Fruit fly (Drosophila melanogaster) whole organism, pupa: ENCODE results near the gene Or98b.

ENCODE experiments used
- CG10348 ChIP-seq: fragments of 200-800 bp; sonication (Bioruptor generic); IDR thresholded peaks from 2 replicates; pipeline ENCODE4 v1.3.6; 2022; ENCODE audit warnings: missing biosample characterization, missing genetic modification characterization
- CG12605 ChIP-seq: fragments of 200-800 bp; sonication (Bioruptor generic); IDR thresholded peaks from 2 replicates; pipeline ENCODE4 v1.3.6; 2022; ENCODE audit warnings: missing biosample characterization, missing genetic modification characterization
- CG13204 ChIP-seq: fragments of 200-800 bp; sonication (Bioruptor generic); optimal IDR thresholded peaks from 2 replicates; lab custom pipeline; 2018; ENCODE audit warnings: missing biosample characterization, mild to moderate bottlenecking, missing genetic modification characterization, moderate library complexity
- CG14655 ChIP-seq: fragments of 200-800 bp; sonication (Bioruptor generic); optimal IDR thresholded peaks from 3 replicates; lab custom pipeline; 2017; ENCODE audit warnings: mild to moderate bottlenecking, missing biosample characterization, missing genetic modification reagents, missing genetic modification characterization
- CG15710 ChIP-seq: fragments of 200-800 bp; sonication (Bioruptor generic); optimal IDR thresholded peaks from 2 replicates; lab custom pipeline; 2018; ENCODE audit warnings: missing biosample characterization, mild to moderate bottlenecking, missing genetic modification characterization, moderate library complexity
- CG17806 ChIP-seq: fragments of 200-800 bp; sonication (Bioruptor generic); optimal IDR thresholded peaks from 2 replicates; lab custom pipeline; 2018; ENCODE audit warnings: missing biosample characterization, mild to moderate bottlenecking, missing genetic modification characterization, moderate library complexity
- CG32121 ChIP-seq: fragments of 200-800 bp; sonication (Bioruptor generic); IDR thresholded peaks from 2 replicates; pipeline ENCODE4 v1.3.6; 2022; ENCODE audit warnings: missing biosample characterization, missing genetic modification characterization
- CG34367 ChIP-seq: fragments of 200-800 bp; sonication (Bioruptor generic); optimal IDR thresholded peaks from 2 replicates; lab custom pipeline; 2018; ENCODE audit warnings: missing biosample characterization, mild to moderate bottlenecking, missing genetic modification characterization
- CG4496 ChIP-seq: fragments of 200-800 bp; sonication (Bioruptor generic); IDR thresholded peaks from 3 replicates; pipeline ENCODE4 v1.3.6; 2022; ENCODE audit warnings: missing biosample characterization, missing genetic modification characterization
- CG8159 ChIP-seq: fragments of 200-800 bp; sonication (Bioruptor generic); optimal IDR thresholded peaks from 3 replicates; lab custom pipeline; 2018; ENCODE audit warnings: missing biosample characterization, mild to moderate bottlenecking, missing genetic modification characterization, moderate library complexity
- CG8301 ChIP-seq: fragments of 200-800 bp; sonication (Bioruptor generic); optimal IDR thresholded peaks from 2 replicates; lab custom pipeline; 2018; ENCODE audit warnings: missing biosample characterization, mild to moderate bottlenecking, missing genetic modification characterization
- CG9948 ChIP-seq: fragments of 200-800 bp; sonication (Bioruptor generic); optimal IDR thresholded peaks from 2 replicates; lab custom pipeline; 2018; ENCODE audit warnings: missing biosample characterization, mild to moderate bottlenecking, missing genetic modification characterization, moderate library complexity
- D1 ChIP-seq: fragments of 200-800 bp; sonication (Bioruptor generic); optimal IDR thresholded peaks from 2 replicates; lab custom pipeline; 2018; ENCODE audit warnings: missing biosample characterization, mild to moderate bottlenecking, missing genetic modification characterization, moderate library complexity
- EcR ChIP-seq: fragments of 200-800 bp; sonication (Bioruptor generic); optimal IDR thresholded peaks from 3 replicates; lab custom pipeline; 2019; ENCODE audit warnings: missing biosample characterization, missing genetic modification characterization, mild to moderate bottlenecking, moderate library complexity, missing genetic modification reagents
- Ets98B ChIP-seq: fragments of 200-800 bp; sonication (Bioruptor generic); IDR thresholded peaks from 2 replicates; pipeline ENCODE4 v1.3.6; 2022; ENCODE audit warnings: missing biosample characterization, missing genetic modification characterization
- Pif1A ChIP-seq: fragments of 200-800 bp; sonication (Bioruptor generic); optimal IDR thresholded peaks from 3 replicates; lab custom pipeline; 2016; ENCODE audit warnings: missing biosample characterization, missing genetic modification characterization
- Pif1B ChIP-seq: fragments of 200-800 bp; sonication (Bioruptor generic); optimal IDR thresholded peaks from 3 replicates; lab custom pipeline; 2016; ENCODE audit warnings: missing biosample characterization, missing genetic modification characterization
- Snoo ChIP-seq: fragments of 200-800 bp; sonication (Bioruptor generic); optimal IDR thresholded peaks from 3 replicates; lab custom pipeline; 2017; ENCODE audit warnings: missing biosample characterization, mild to moderate bottlenecking, missing genetic modification characterization, inconsistent platforms
- fd96Ca ChIP-seq: fragments of 200-800 bp; sonication (Bioruptor generic); IDR thresholded peaks from 3 replicates; pipeline ENCODE4 v1.3.6; 2022; ENCODE audit warnings: missing biosample characterization, missing genetic modification characterization
- gl ChIP-seq: fragments of 200-800 bp; sonication (Bioruptor generic); optimal IDR thresholded peaks from 2 replicates; lab custom pipeline; 2018; ENCODE audit warnings: missing biosample characterization, mild to moderate bottlenecking, missing genetic modification characterization
- rn ChIP-seq: fragments of 200-800 bp; sonication (Bioruptor generic); IDR thresholded peaks from 2 replicates; pipeline ENCODE4 v1.3.6; 2022; ENCODE audit warnings: missing biosample characterization, missing genetic modification characterization

Or98b gene

dm6 chr3R:28332674-28333421 lies 19.2 kb upstream of the Or98b start:
- TF ChIP-seq Snoo (tag; lab: Kevin White, UChicago) (no peak), CG17806 (tag; lab: Kevin White, UChicago) (no peak), CG8159 (tag; lab: Kevin White, UChicago) (no peak), CG15710 (tag; lab: Kevin White, UChicago) (no peak), CG8301 (tag; lab: Kevin White, UChicago) (no peak), Pif1B (GFP tag; lab: Kevin White, UChicago) (no peak), CG34367 (tag; lab: Kevin White, UChicago) (no peak), CG14655 (GFP tag; lab: Kevin White, UChicago) (no peak), gl (tag; lab: Kevin White, UChicago) (no peak), CG4496 (no peak)

dm6 chr3R:28335462-28335998 lies 16.5 kb upstream of the Or98b start:
- TF ChIP-seq Pif1A (peak; percentile 52), gl (tag; lab: Kevin White, UChicago) (peak; percentile 11), CG17806 (tag; lab: Kevin White, UChicago) (peak; percentile 50), CG8159 (tag; lab: Kevin White, UChicago) (peak; percentile 67), CG13204 (GFP tag; lab: Kevin White, UChicago) (peak; percentile 5), CG8301 (tag; lab: Kevin White, UChicago) (peak; percentile 63), Ets98B (GFP tag; lab: Robert Waterston, UW) (no peak), fd96Ca (GFP tag; lab: Robert Waterston, UW) (peak; percentile 78), rn (GFP tag; lab: Robert Waterston, UW) (peak; percentile 29; the same call in 1 of the 2 replicates), CG32121 (GFP tag; lab: Robert Waterston, UW) (peak; percentile 79), Pif1B (GFP tag; lab: Kevin White, UChicago) (peak; percentile 57), CG10348 (GFP tag; lab: Robert Waterston, UW) (peak; percentile 43; the same call in 1 of the 2 replicates), CG34367 (tag; lab: Kevin White, UChicago) (peak; percentile 50), D1 (tag; lab: Kevin White, UChicago) (no peak), CG12605 (GFP tag; lab: Robert Waterston, UW) (no peak), CG15710 (tag; lab: Kevin White, UChicago) (peak; percentile 74), Snoo (tag; lab: Kevin White, UChicago) (peak; percentile 71), CG4496 (peak; percentile 83), CG14655 (GFP tag; lab: Kevin White, UChicago) (peak; percentile 68), CG9948 (peak; percentile 53), EcR (GFP tag; lab: Kevin White, UChicago) (peak; percentile 18)

DNA sequence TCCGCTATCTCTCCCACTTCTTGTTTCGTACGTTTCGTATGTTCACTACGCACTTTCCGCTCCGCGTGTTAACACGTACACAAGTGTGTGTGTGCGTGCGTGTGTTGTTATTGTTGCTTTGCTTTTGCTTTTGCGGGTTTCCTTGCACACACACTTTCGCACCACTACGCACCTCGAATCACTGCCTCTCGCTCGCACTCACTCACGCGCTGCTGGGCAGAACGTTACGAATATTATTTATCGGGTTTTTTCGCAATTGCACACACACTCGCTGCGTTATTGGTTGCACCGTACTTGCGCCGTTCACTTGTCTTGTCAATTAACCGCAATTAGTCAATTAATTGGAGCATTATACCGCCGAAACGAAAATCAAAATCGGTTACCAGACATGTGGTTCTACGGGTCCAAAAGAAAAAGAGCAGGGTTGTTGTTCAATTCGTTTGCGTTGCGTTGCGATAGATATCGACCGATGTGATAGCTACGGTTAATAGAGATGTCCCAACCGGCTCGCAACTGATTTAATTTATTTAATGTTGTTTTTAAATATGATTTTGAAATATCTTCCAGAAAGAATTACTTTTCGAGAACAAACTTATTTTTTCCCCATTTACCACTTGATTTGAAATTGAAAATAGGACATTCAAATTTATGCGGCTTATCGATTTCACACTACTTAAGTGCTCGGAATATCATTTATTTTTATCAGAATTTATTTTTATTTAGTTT lies 15.8 kb upstream of the Or98b start, which contains the start of gene larp:
TSS of gene larp (minus strand) at position 395 of the 726 bp plus-strand sequence.
- TF ChIP-seq rn (GFP tag; lab: Robert Waterston, UW) (no peak), CG10348 (GFP tag; lab: Robert Waterston, UW) (no peak), fd96Ca (GFP tag; lab: Robert Waterston, UW) (peak; percentile 76; the same call in 2 of the 3 replicates), CG14655 (GFP tag; lab: Kevin White, UChicago) (no peak), Pif1B (GFP tag; lab: Kevin White, UChicago) (no peak), gl (tag; lab: Kevin White, UChicago) (no peak), CG15710 (tag; lab: Kevin White, UChicago) (no peak), CG8159 (tag; lab: Kevin White, UChicago) (peak; percentile 11), D1 (tag; lab: Kevin White, UChicago) (no peak), CG8301 (tag; lab: Kevin White, UChicago) (no peak), CG12605 (GFP tag; lab: Robert Waterston, UW) (no peak), CG9948 (no peak), Snoo (tag; lab: Kevin White, UChicago) (peak; percentile 27), Pif1A (peak; percentile 35), CG13204 (GFP tag; lab: Kevin White, UChicago) (no peak), CG32121 (GFP tag; lab: Robert Waterston, UW) (peak; percentile 64), CG4496 (0 out of 3 replicates have a peak, but pooled peaks have one; percentile 35), CG17806 (tag; lab: Kevin White, UChicago) (no peak), Ets98B (GFP tag; lab: Robert Waterston, UW) (peak; percentile 45; the same call in 1 of the 2 replicates), CG34367 (tag; lab: Kevin White, UChicago) (no peak), EcR (GFP tag; lab: Kevin White, UChicago) (no peak)

- TF ChIP-seq CG14655 (GFP tag; lab: Kevin White, UChicago) (peak; percentile 57), CG4496 (peak; percentile 73), D1 (tag; lab: Kevin White, UChicago) (no peak), CG34367 (tag; lab: Kevin White, UChicago) (peak; percentile 33), CG8301 (tag; lab: Kevin White, UChicago) (peak; percentile 6), CG32121 (GFP tag; lab: Robert Waterston, UW) (peak; percentile 44; the same call in 1 of the 2 replicates), Ets98B (GFP tag; lab: Robert Waterston, UW) (peak; percentile 69), CG15710 (tag; lab: Kevin White, UChicago) (peak; percentile 67), gl (tag; lab: Kevin White, UChicago) (no peak), rn (GFP tag; lab: Robert Waterston, UW) (0 out of 2 replicates have a peak, but pooled peaks have one; percentile 48), CG9948 (peak; percentile 49), Pif1B (GFP tag; lab: Kevin White, UChicago) (no peak), CG10348 (GFP tag; lab: Robert Waterston, UW) (no peak), CG8159 (tag; lab: Kevin White, UChicago) (peak; percentile 62), Pif1A (peak; percentile 43), CG17806 (tag; lab: Kevin White, UChicago) (peak; percentile 46), CG13204 (GFP tag; lab: Kevin White, UChicago) (no peak), EcR (GFP tag; lab: Kevin White, UChicago) (no peak), fd96Ca (GFP tag; lab: Robert Waterston, UW) (peak; percentile 9; the same call in 1 of the 3 replicates), CG12605 (GFP tag; lab: Robert Waterston, UW) (0 out of 2 replicates have a peak, but pooled peaks have one; percentile 18), Snoo (tag; lab: Kevin White, UChicago) (peak; percentile 42)
These were observed 12.1 kb upstream of the Or98b start, which contains the start of the genes Gfat2 and Moca-cyp for dm6 chr3R:28339654-28340605. TSS of gene Gfat2 (minus strand) at chr3R:28339765. TSS of gene Moca-cyp (plus strand) at chr3R:28340334.
